Worm (Caenorhabditis elegans) whole organism, mixed stage, embryonic: Measurements from ENCODE around the gene clpr-2.

Experiments
- elt-1 ChIP-seq: sonication (generic microtip); optimal IDR thresholded peaks from 2 replicates; lab custom pipeline; 2017; ENCODE audit warnings: missing genetic modification characterization, mild to moderate bottlenecking, missing compliant biosample characterization, antibody characterized with exemption, moderate library complexity, borderline replicate concordance; ENCODE audit not compliant: insufficient read depth
- lin-13 ChIP-seq: fragments of 150-350 bp; optimal IDR thresholded peaks from 2 replicates; lab custom pipeline; 2014; ENCODE audit warnings: missing biosample characterization, missing genetic modification characterization
- mep-1 ChIP-seq: fragments of 150-350 bp; optimal IDR thresholded peaks from 2 replicates; lab custom pipeline; 2017; ENCODE audit warnings: missing biosample characterization, missing genetic modification reagents, missing genetic modification characterization, inconsistent platforms
- nhr-12 ChIP-seq: fragments of 150-350 bp; optimal IDR thresholded peaks from 2 replicates; lab custom pipeline; 2014; ENCODE audit warnings: missing biosample characterization, missing genetic modification characterization
- nhr-2 ChIP-seq: fragments of 150-350 bp; optimal IDR thresholded peaks from 2 replicates; lab custom pipeline; 2014; ENCODE audit warnings: missing biosample characterization, missing genetic modification characterization
- nhr-237 ChIP-seq: fragments of 150-350 bp; optimal IDR thresholded peaks from 2 replicates; lab custom pipeline; 2014; ENCODE audit warnings: missing biosample characterization, missing genetic modification characterization
- nhr-76 ChIP-seq: sonication (generic microtip); optimal IDR thresholded peaks from 2 replicates; lab custom pipeline; 2017; ENCODE audit warnings: missing biosample characterization, missing genetic modification characterization
- pha-4 ChIP-seq: fragments of 150-350 bp; optimal IDR thresholded peaks from 2 replicates; lab custom pipeline; 2018; ENCODE audit warnings: missing biosample characterization, missing genetic modification reagents, missing genetic modification characterization
- sem-2 ChIP-seq: fragments of 200-800 bp; sonication (Bioruptor generic); optimal IDR thresholded peaks from 2 replicates; lab custom pipeline; 2018; ENCODE audit warnings: mild to moderate bottlenecking, missing genetic modification characterization, missing compliant biosample characterization
- snpc-4 ChIP-seq: fragments of 150-350 bp; optimal IDR thresholded peaks from 2 replicates; lab custom pipeline; 2014; ENCODE audit warnings: missing biosample characterization, missing genetic modification characterization
- unc-62 ChIP-seq: fragments of 150-350 bp; optimal IDR thresholded peaks from 2 replicates; lab custom pipeline; 2014; ENCODE audit warnings: missing biosample characterization, missing genetic modification reagents, missing genetic modification characterization

DNA sequence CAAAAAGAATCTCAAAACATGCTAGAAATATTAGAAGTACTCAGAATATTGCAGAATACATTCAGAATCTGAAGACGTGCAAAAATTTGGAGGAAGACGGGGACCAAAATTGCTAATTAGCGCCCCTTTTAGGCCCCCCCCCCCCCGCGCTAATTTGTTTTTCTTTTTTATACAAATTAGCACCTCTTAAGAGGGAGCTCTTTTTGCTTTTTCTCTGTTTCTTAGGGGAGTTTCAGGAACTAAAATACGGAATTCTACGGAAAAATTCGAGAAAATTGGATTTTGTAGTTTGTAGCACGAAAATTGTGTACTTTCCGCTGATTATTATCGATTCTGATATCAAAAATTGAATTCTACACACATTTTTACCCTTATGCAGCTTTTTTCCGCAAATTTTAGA lies 42.8 kb downstream of the clpr-2 start, which contains the start of gene glb-31:
- no peak for TF ChIP-seq elt-1 (tag; lab: Kevin White, UChicago)
- TF ChIP-seq nhr-76 = no peak
- no peak for TF ChIP-seq mep-1 (tag; lab: Kevin White, UChicago)
- no peak for TF ChIP-seq nhr-2 (tag; lab: Kevin White, UChicago)
- TF ChIP-seq pha-4 (tag; lab: Kevin White, UChicago) = no peak
- TF ChIP-seq sem-2 (GFP tag; lab: Kevin White, UChicago) = no peak
- no peak for TF ChIP-seq nhr-237 (tag; lab: Kevin White, UChicago)
- TF ChIP-seq nhr-12 (tag; lab: Kevin White, UChicago) = no peak
- TF ChIP-seq unc-62 = no peak
- TF ChIP-seq snpc-4 = no peak
- no peak for TF ChIP-seq lin-13 (tag; lab: Kevin White, UChicago)
